In genomic region chr2L:8163588-8164166, dm6 we compare ENCODE assay signal across 4 fruit fly cellular contexts.
TF ChIP-seq lines count a peak whose summit lies in the region.

No protein-coding gene starts in this region.

- no peak for TF ChIP-seq CTCF in whole organism, embryonic (GFP tag; optimal IDR thresholded peaks at IDR 0.05; lab: Kevin White, UChicago)

TF ChIP-seq in whole organism, adult, 20 proteins besides CTCF, POLR2A, EP300 and RAD21:
- TF ChIP-seq Mnt (GFP tag; optimal IDR thresholded peaks at IDR 0.05; lab: Kevin White, UChicago) (peak; percentile 40), tj (GFP tag; optimal IDR thresholded peaks at IDR 0.05; lab: Kevin White, UChicago) (peak; percentile 58), CG12768 (GFP tag; optimal IDR thresholded peaks at IDR 0.05; lab: Kevin White, UChicago) (peak; percentile 78), pad (GFP tag; optimal IDR thresholded peaks at IDR 0.05; lab: Kevin White, UChicago) (peak; percentile 25), CG5204 (GFP tag; optimal IDR thresholded peaks at IDR 0.05; lab: Kevin White, UChicago) (peak; percentile 33), CG33017 (tag; optimal IDR thresholded peaks at IDR 0.05; lab: Kevin White, UChicago) (peak; percentile 61), CG14711 (tag; optimal IDR thresholded peaks at IDR 0.05; lab: Kevin White, UChicago) (no peak), CG7101 (tag; optimal IDR thresholded peaks at IDR 0.05; lab: Kevin White, UChicago) (peak; percentile 38), cnc (optimal IDR thresholded peaks at IDR 0.05; lab: Kevin White, UChicago) (no peak), ovo (GFP tag; optimal IDR thresholded peaks at IDR 0.05; lab: Kevin White, UChicago) (no peak), bab1 (GFP tag; optimal IDR thresholded peaks at IDR 0.05; lab: Kevin White, UChicago) (peak; percentile 33), CG11617 (GFP tag; optimal IDR thresholded peaks at IDR 0.05; lab: Kevin White, UChicago) (peak; percentile 51), Crg-1 (GFP tag; optimal IDR thresholded peaks at IDR 0.05; lab: Kevin White, UChicago) (peak; percentile 43), CG1620 (GFP tag; optimal IDR thresholded peaks at IDR 0.05; lab: Kevin White, UChicago) (no peak), Hr96 (GFP tag; optimal IDR thresholded peaks at IDR 0.05; lab: Kevin White, UChicago) (peak; percentile 34), toe (GFP tag; optimal IDR thresholded peaks at IDR 0.05; lab: Kevin White, UChicago) (peak; percentile 43), Clk (GFP tag; optimal IDR thresholded peaks at IDR 0.05; lab: Kevin White, UChicago) (no peak), cic (GFP tag; optimal IDR thresholded peaks at IDR 0.05; lab: Kevin White, UChicago) (peak; percentile 88), CG7045 (GFP tag; optimal IDR thresholded peaks at IDR 0.05; lab: Kevin White, UChicago) (peak; percentile 70), kay (GFP tag; lab: Kevin White, UChicago; ENCODE audit: borderline replicate concordance) (no peak)

TF ChIP-seq in whole organism, embryonic, 481 proteins besides CTCF, POLR2A, EP300 and RAD21 (continues in another document):
- TF ChIP-seq Ravus (GFP tag; IDR thresholded peaks at IDR 0.05; lab: Robert Waterston, UW) (no peak), Hmr (GFP tag; optimal IDR thresholded peaks at IDR 0.05; lab: Kevin White, UChicago) (peak; percentile 4), ATbp (GFP tag; optimal IDR thresholded peaks at IDR 0.05; lab: Kevin White, UChicago) (no peak), Ada2b (GFP tag; IDR thresholded peaks at IDR 0.05; lab: Robert Waterston, UW) (no peak), sens (GFP tag; lab: Kevin White, UChicago) (no peak), CG12769 (tag; optimal IDR thresholded peaks at IDR 0.05; lab: Kevin White, UChicago) (peak; percentile 70), Eip74EF (GFP tag; optimal IDR thresholded peaks at IDR 0.05; lab: Kevin White, UChicago) (peak in 1 of 2 experiments; percentile 53), caup (GFP tag; optimal IDR thresholded peaks at IDR 0.05; lab: Kevin White, UChicago; ENCODE audit: severe bottlenecking) (peak; percentile 4), ash1 (GFP tag; optimal IDR thresholded peaks at IDR 0.05; lab: Kevin White, UChicago) (no peak), grn (GFP tag; optimal IDR thresholded peaks at IDR 0.05; lab: Kevin White, UChicago) (peak; percentile 21), pum (GFP tag; optimal IDR thresholded peaks at IDR 0.05; lab: Kevin White, UChicago) (no peak), eve (GFP tag; optimal IDR thresholded peaks at IDR 0.05; lab: Kevin White, UChicago) (peak in 1 of 2 experiments; percentile 59), otp (GFP tag; IDR thresholded peaks at IDR 0.05; lab: Robert Waterston, UW) (peak; percentile 4; the same call in 1 of the 3 replicates), CG5953 (GFP tag; IDR thresholded peaks at IDR 0.05; lab: Robert Waterston, UW) (no peak), CG15514 (GFP tag; optimal IDR thresholded peaks at IDR 0.05; lab: Kevin White, UChicago) (peak; percentile 12), Ptx1 (GFP tag; IDR thresholded peaks at IDR 0.05; lab: Robert Waterston, UW) (no peak), CkIIα-i1 (GFP tag; IDR thresholded peaks at IDR 0.05; lab: Robert Waterston, UW) (no peak), CG17568 (GFP tag; optimal IDR thresholded peaks at IDR 0.05; lab: Kevin White, UChicago) (no peak), hb (GFP tag; IDR thresholded peaks at IDR 0.05; lab: Robert Waterston, UW; ENCODE audit: partially characterized antibody) (no peak), mirr (GFP tag; optimal IDR thresholded peaks at IDR 0.05; lab: Kevin White, UChicago) (peak; percentile 9), CG8281 (tag; optimal IDR thresholded peaks at IDR 0.05; lab: Kevin White, UChicago) (peak; percentile 9), CG2199 (GFP tag; IDR thresholded peaks at IDR 0.05; lab: Robert Waterston, UW) (0 out of 3 replicates have a peak, but pooled peaks have one; percentile 8), cwo (GFP tag; optimal IDR thresholded peaks at IDR 0.05; lab: Kevin White, UChicago) (no peak), CG7745 (tag; optimal IDR thresholded peaks at IDR 0.05; lab: Kevin White, UChicago) (peak; percentile 2), CG1603 (tag; optimal IDR thresholded peaks at IDR 0.05; lab: Kevin White, UChicago) (no peak)

TF ChIP-seq in whole organism, prepupa, 60 proteins besides CTCF, POLR2A, EP300 and RAD21:
- no peak for TF ChIP-seq esn (GFP tag; optimal IDR thresholded peaks at IDR 0.05; lab: Kevin White, UChicago)
- TF ChIP-seq fkh (GFP tag; optimal IDR thresholded peaks at IDR 0.05; lab: Kevin White, UChicago) = peak; percentile 93
- TF ChIP-seq salr (GFP tag; optimal IDR thresholded peaks at IDR 0.05; lab: Kevin White, UChicago) = no peak
- TF ChIP-seq CG16779 (tag; optimal IDR thresholded peaks at IDR 0.05; lab: Kevin White, UChicago) = peak; percentile 1
- TF ChIP-seq eg (GFP tag; IDR thresholded peaks at IDR 0.05; lab: Robert Waterston, UW) = 0 out of 3 replicates have a peak, but pooled peaks have one; percentile 30
- TF ChIP-seq Sox14 (GFP tag; optimal IDR thresholded peaks at IDR 0.05; lab: Kevin White, UChicago) = peak; percentile 30

TF ChIP-seq in whole organism, wandering third instar larva, 38 proteins besides CTCF, POLR2A, EP300 and RAD21:
- no peak for TF ChIP-seq Mio (GFP tag; optimal IDR thresholded peaks at IDR 0.05; lab: Kevin White, UChicago)
- TF ChIP-seq fru (GFP tag; optimal IDR thresholded peaks at IDR 0.05; lab: Kevin White, UChicago) = peak; percentile 6
- TF ChIP-seq jim (GFP tag; optimal IDR thresholded peaks at IDR 0.05; lab: Kevin White, UChicago) = no peak
- no peak for TF ChIP-seq foxo (GFP tag; optimal IDR thresholded peaks at IDR 0.05; lab: Kevin White, UChicago)
- TF ChIP-seq N (GFP tag; optimal IDR thresholded peaks at IDR 0.05; lab: Kevin White, UChicago) = no peak
- peak in 1 of 2 experiments; percentile 3 for TF ChIP-seq dl (GFP tag; optimal IDR thresholded peaks at IDR 0.05; lab: Kevin White, UChicago; ENCODE audit: insufficient read depth in 1 of 2, partially characterized antibody in 2 of 2)
